Fruit fly (Drosophila melanogaster) S2 (cell line): ENCODE data around the gene SP.

Source experiments
- CG8478 ChIP-seq: fragments of >200 bp; optimal IDR thresholded peaks from 2 replicates; lab custom pipeline; 2018
- CTCF ChIP-seq, 2 experiments: fragments of >200 bp; optimal IDR thresholded peaks; 2 replicates each; lab custom pipeline; 2018

dm6 chr3L:13282039-13282438, 19.4 kb upstream of the SP start:
- no peak for TF ChIP-seq CTCF (optimal IDR thresholded peaks at IDR 0.05; lab: Kevin White, UChicago)
- TF ChIP-seq CG8478, result no peak
